Worm (Caenorhabditis elegans): Measurements from ENCODE around the gene nspc-19.

nspc-19 gene

DNA sequence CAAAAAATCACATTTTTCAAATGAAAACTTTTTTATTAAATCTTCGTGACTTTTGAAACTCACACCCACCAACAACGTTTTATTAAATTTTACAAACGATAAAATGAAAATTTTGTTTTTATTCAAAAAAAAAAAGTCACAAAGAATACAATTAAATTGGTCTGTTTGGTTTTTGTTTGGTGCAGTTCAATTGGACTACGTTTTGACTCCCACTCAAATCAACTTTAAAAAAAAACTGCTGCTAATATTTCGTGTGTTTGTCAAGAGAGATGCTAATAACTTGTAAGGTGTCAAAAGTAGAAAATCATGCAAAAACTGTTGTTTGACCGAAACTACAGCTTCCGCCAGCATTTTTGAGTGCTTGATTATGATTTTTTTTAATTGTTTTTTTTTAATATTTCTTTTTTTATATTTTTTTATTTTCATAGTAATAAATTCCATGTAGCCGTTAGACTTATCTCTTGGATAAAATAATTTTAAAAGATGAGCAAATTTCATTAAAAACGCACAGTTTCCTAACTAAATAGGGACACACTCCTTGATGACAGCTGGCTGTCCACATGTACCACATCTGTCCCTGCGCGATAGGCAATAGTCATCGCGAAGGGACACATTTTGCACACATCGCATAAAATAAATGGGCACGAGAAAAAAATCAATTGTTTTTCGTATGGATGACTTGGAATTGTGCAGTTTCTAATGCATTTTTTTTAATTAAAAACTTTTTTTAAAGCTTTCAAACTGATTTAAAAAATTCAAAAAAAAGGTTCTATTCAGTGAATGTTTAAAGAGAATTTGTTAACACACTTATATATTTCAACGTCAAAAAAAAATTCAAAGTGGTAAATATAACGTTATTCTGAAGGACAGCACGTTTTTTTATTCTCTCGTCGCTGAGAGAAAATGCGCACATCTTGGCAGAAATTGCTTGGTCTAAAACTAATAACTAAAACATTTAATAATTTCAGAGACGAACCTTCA is 2.9 kb upstream of the nspc-19 start (continued):
- no peak for TF ChIP-seq sem-2 (GFP tag; optimal IDR thresholded peaks at IDR 0.05)
- peak; percentile 68 for TF ChIP-seq lin-32 (GFP tag; optimal IDR thresholded peaks at IDR 0.05)
- TF ChIP-seq nhr-28 (tag; optimal IDR thresholded peaks at IDR 0.05), result peak; percentile 11

DNA sequence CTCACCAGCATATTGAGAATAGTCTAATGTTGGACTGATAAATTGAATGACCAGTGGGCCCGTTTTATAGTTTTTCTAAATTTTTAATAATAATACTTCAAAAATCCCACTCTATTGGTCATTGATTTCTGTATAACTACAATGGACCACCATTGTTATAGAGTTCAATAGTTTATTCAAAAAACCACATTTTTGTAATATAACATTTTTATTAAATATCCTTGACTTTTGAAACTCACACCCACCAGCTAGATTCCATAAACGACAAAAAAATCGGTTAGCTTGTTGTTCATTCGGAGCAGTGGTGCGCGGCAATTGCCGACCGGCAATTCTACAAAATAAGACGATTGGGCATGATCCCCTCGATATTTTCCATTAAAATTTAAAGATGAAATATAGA is 940 bp upstream of the nspc-19 start, which contains the start of gene nspc-18:
TSS of gene nspc-18 (minus strand) at position 101 of the 400 bp plus-strand sequence.
- TF ChIP-seq sem-2 (GFP tag; optimal IDR thresholded peaks at IDR 0.05) (no peak), nhr-237 (tag; optimal IDR thresholded peaks at IDR 0.05) (no peak), sptf-1 (tag; optimal IDR thresholded peaks at IDR 0.05) (no peak)

DNA sequence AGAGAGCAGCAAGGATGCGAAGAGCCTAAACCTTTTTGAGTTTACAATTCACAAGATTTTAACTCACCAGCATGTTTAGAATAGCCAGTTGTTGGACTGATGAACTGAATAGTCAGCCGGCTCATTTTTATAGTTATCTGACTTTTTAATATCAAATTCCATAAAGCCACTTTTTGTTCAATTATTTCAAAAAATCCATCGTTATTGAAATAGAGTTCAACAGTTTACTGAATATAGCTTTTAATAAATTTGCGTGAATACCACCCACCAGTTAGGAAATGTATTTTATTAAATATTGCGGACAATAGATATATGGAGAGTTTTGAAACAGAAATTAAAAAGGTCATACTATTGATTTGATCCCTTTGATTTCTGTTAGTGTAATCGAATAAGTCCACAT is 1.6 kb downstream of the nspc-19 start, which contains the start of gene nspc-20:
TSS of gene nspc-20 (minus strand) at position 101 of the 400 bp plus-strand sequence.
- TF ChIP-seq unc-120 (tag; optimal IDR thresholded peaks at IDR 0.05; ENCODE audit: poor library complexity, severe bottlenecking) (no peak), mab-5 (tag; optimal IDR thresholded peaks at IDR 0.05) (no peak), ham-2 (GFP tag; optimal IDR thresholded peaks at IDR 0.05) (no peak), sem-2 (GFP tag; optimal IDR thresholded peaks at IDR 0.05) (no peak), snpc-4 (tag; optimal IDR thresholded peaks at IDR 0.05) (no peak), unc-62 (GFP tag; optimal IDR thresholded peaks at IDR 0.05) (no peak), blmp-1 (tag; optimal IDR thresholded peaks at IDR 0.05) (no peak), lin-32 (GFP tag; optimal IDR thresholded peaks at IDR 0.05) (no peak), unc-39 (tag; optimal IDR thresholded peaks at IDR 0.05) (no peak), ces-1 (GFP tag; optimal IDR thresholded peaks at IDR 0.05) (no peak)

ce11 chrX:14534117-14534516 is 5.6 kb downstream of the nspc-19 start, which contains the start of gene T24C2.5:
T24C2.5 (plus strand) TSS chrX:14534417.
- no peak for TF ChIP-seq ztf-11 (tag; optimal IDR thresholded peaks at IDR 0.05)
- TF ChIP-seq unc-39 (tag; optimal IDR thresholded peaks at IDR 0.05), result no peak

ce11 chrX:14534596-14534995 is 6.1 kb downstream of the nspc-19 start:
- TF ChIP-seq M03D4.4 (tag; optimal IDR thresholded peaks at IDR 0.05) (no peak), ztf-11 (tag; optimal IDR thresholded peaks at IDR 0.05) (no peak), flh-1 (GFP tag; optimal IDR thresholded peaks at IDR 0.05) (no peak), sptf-1 (tag; optimal IDR thresholded peaks at IDR 0.05) (no peak), ceh-39 (tag; optimal IDR thresholded peaks at IDR 0.05) (no peak), nhr-12 (tag; optimal IDR thresholded peaks at IDR 0.05) (no peak)

- TF ChIP-seq lin-32 (GFP tag; optimal IDR thresholded peaks at IDR 0.05), result no peak
- no peak for TF ChIP-seq nhr-28 (tag; optimal IDR thresholded peaks at IDR 0.05)
- no peak for TF ChIP-seq elt-1 (tag; optimal IDR thresholded peaks at IDR 0.05; ENCODE audit: borderline replicate concordance, insufficient read depth)
- no peak for TF ChIP-seq mep-1 (tag; optimal IDR thresholded peaks at IDR 0.05)
- no peak for TF ChIP-seq sptf-1 (tag; optimal IDR thresholded peaks at IDR 0.05)
- TF ChIP-seq nhr-2 (tag; optimal IDR thresholded peaks at IDR 0.05), result no peak
- no peak for TF ChIP-seq M03D4.4 (tag; optimal IDR thresholded peaks at IDR 0.05)
- TF ChIP-seq ham-2 (GFP tag; optimal IDR thresholded peaks at IDR 0.05), result no peak
- TF ChIP-seq snpc-4 (tag; optimal IDR thresholded peaks at IDR 0.05), result no peak
- no peak for TF ChIP-seq blmp-1 (tag; optimal IDR thresholded peaks at IDR 0.05)
- no peak for TF ChIP-seq unc-62 (GFP tag; optimal IDR thresholded peaks at IDR 0.05)
- no peak for TF ChIP-seq mls-2 (tag; optimal IDR thresholded peaks at IDR 0.05)
- TF ChIP-seq zip-8 (tag; optimal IDR thresholded peaks at IDR 0.05), result no peak
- no peak for TF ChIP-seq flh-1 (GFP tag; optimal IDR thresholded peaks at IDR 0.05)
- no peak for TF ChIP-seq unc-39 (tag; optimal IDR thresholded peaks at IDR 0.05)
- TF ChIP-seq cnd-1 (tag; optimal IDR thresholded peaks at IDR 0.05), result no peak
- no peak for TF ChIP-seq hlh-1 (tag; optimal IDR thresholded peaks at IDR 0.05)
Observed at ce11 chrX:14535913-14536312, 7.4 kb downstream of the nspc-19 start.

DNA sequence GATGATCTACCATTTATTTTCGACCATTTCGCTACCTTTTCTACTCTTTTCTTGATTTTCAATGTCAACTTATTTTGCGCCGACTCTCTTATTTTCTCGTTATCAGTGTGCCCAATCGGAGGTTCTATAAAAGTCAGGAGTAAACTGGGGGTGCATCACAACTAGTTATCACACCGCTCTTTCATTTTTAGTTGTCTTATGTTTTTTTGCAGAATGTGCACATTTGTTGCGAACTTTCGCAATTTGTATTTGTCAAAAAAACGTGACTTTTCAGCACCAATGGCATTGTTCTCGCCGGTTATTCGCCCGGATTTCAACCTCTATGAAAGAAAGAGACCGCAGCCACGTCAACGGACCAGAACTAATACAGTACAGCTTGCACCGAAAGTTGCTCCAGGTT is 9.1 kb downstream of the nspc-19 start:
- TF ChIP-seq pha-4 (tag; optimal IDR thresholded peaks at IDR 0.05) (no peak), bed-3 (GFP tag; optimal IDR thresholded peaks at IDR 0.05) (no peak), M03D4.4 (tag; optimal IDR thresholded peaks at IDR 0.05) (no peak)

All from whole organism, mixed stage, embryonic.